Worm (Caenorhabditis elegans) whole organism, late embryonic: ENCODE data around the gene F54F7.3.

Experiments
- C08G9.2 ChIP-seq: sonication (generic microtip); optimal IDR thresholded peaks from 2 replicates; lab custom pipeline; 2016; ENCODE audit warnings: mild to moderate bottlenecking, missing genetic modification characterization, moderate library complexity, missing compliant biosample characterization
- F13H6.1 ChIP-seq: sonication (generic microtip); optimal IDR thresholded peaks from 2 replicates; lab custom pipeline; 2016; ENCODE audit warnings: missing genetic modification characterization, missing compliant biosample characterization
- K09A11.1 ChIP-seq: sonication (generic microtip); optimal IDR thresholded peaks from 2 replicates; lab custom pipeline; 2017; ENCODE audit warnings: antibody characterized with exemption, mild to moderate bottlenecking, missing genetic modification characterization, missing compliant biosample characterization; ENCODE audit not compliant: insufficient read depth
- T23F11.4 ChIP-seq: fragments of 200-800 bp; sonication (Bioruptor generic); optimal IDR thresholded peaks from 2 replicates; lab custom pipeline; 2018; ENCODE audit warnings: mild to moderate bottlenecking, missing genetic modification characterization, missing compliant biosample characterization
- ama-1 ChIP-seq: fragments of 150-350 bp; optimal IDR thresholded peaks from 2 replicates; lab custom pipeline; 2014
- ceh-18 ChIP-seq: sonication (generic microtip); optimal IDR thresholded peaks from 2 replicates; lab custom pipeline; 2016; ENCODE audit warnings: missing genetic modification characterization, missing compliant biosample characterization
- ceh-22 ChIP-seq: sonication (generic microtip); optimal IDR thresholded peaks from 2 replicates; lab custom pipeline; 2017; ENCODE audit warnings: missing biosample characterization, missing genetic modification characterization
- ceh-30 ChIP-seq: fragments of 150-350 bp; optimal IDR thresholded peaks from 2 replicates; lab custom pipeline; 2014; ENCODE audit warnings: missing biosample characterization, missing genetic modification characterization
- ceh-34 ChIP-seq: sonication (generic microtip); optimal IDR thresholded peaks from 2 replicates; lab custom pipeline; 2016; ENCODE audit warnings: mild to moderate bottlenecking, missing genetic modification characterization, missing compliant biosample characterization
- ceh-48 ChIP-seq: sonication (generic microtip); optimal IDR thresholded peaks from 2 replicates; lab custom pipeline; 2016; ENCODE audit warnings: missing genetic modification characterization, inconsistent platforms, missing compliant biosample characterization
- che-1 ChIP-seq: sonication (generic microtip); optimal IDR thresholded peaks from 2 replicates; lab custom pipeline; 2016; ENCODE audit warnings: mild to moderate bottlenecking, missing genetic modification characterization, missing compliant biosample characterization
- dmd-4 ChIP-seq: sonication (generic microtip); optimal IDR thresholded peaks from 2 replicates; lab custom pipeline; 2016; ENCODE audit warnings: borderline replicate concordance, missing genetic modification characterization, missing compliant biosample characterization
- dve-1 ChIP-seq: sonication (generic microtip); optimal IDR thresholded peaks from 2 replicates; lab custom pipeline; 2017; ENCODE audit warnings: antibody characterized with exemption, mild to moderate bottlenecking, missing genetic modification characterization, missing compliant biosample characterization
- fkh-6 ChIP-seq: sonication (generic microtip); optimal IDR thresholded peaks from 2 replicates; lab custom pipeline; 2016; ENCODE audit warnings: missing genetic modification characterization, missing compliant biosample characterization
- gmeb-2 ChIP-seq: sonication (generic microtip); optimal IDR thresholded peaks from 2 replicates; lab custom pipeline; 2016; ENCODE audit warnings: missing genetic modification characterization, inconsistent platforms, missing compliant biosample characterization
- hlh-13 ChIP-seq: fragments of 200-800 bp; sonication (Bioruptor generic); optimal IDR thresholded peaks from 2 replicates; lab custom pipeline; 2018; ENCODE audit warnings: mild to moderate bottlenecking, missing genetic modification characterization, missing compliant biosample characterization
- hlh-15 ChIP-seq: sonication (generic microtip); optimal IDR thresholded peaks from 2 replicates; lab custom pipeline; 2016; ENCODE audit warnings: missing genetic modification characterization, missing compliant biosample characterization
- hlh-30 ChIP-seq: sonication (generic microtip); optimal IDR thresholded peaks from 2 replicates; lab custom pipeline; 2017; ENCODE audit warnings: antibody characterized with exemption, missing genetic modification characterization, missing compliant biosample characterization; ENCODE audit not compliant: insufficient read depth
- lim-6 ChIP-seq: sonication (generic microtip); optimal IDR thresholded peaks from 2 replicates; lab custom pipeline; 2016; ENCODE audit warnings: missing genetic modification characterization, missing compliant biosample characterization
- nhr-232 ChIP-seq: sonication (generic microtip); optimal IDR thresholded peaks from 2 replicates; lab custom pipeline; 2016; ENCODE audit warnings: missing genetic modification characterization, missing compliant biosample characterization
- npax-4 ChIP-seq: sonication (generic microtip); optimal IDR thresholded peaks from 2 replicates; lab custom pipeline; 2016; ENCODE audit warnings: missing genetic modification characterization, missing compliant biosample characterization
- odd-2 ChIP-seq: sonication (generic microtip); optimal IDR thresholded peaks from 2 replicates; lab custom pipeline; 2017; ENCODE audit warnings: antibody characterized with exemption, mild to moderate bottlenecking, missing genetic modification characterization, missing compliant biosample characterization
- pat-9 ChIP-seq: fragments of 200-800 bp; sonication (Bioruptor generic); optimal IDR thresholded peaks from 2 replicates; lab custom pipeline; 2018; ENCODE audit warnings: mild to moderate bottlenecking, missing genetic modification characterization, moderate library complexity, missing compliant biosample characterization
- pros-1 ChIP-seq: fragments of 150-350 bp; optimal IDR thresholded peaks from 2 replicates; lab custom pipeline; 2014; ENCODE audit warnings: missing biosample characterization, missing genetic modification reagents, missing genetic modification characterization
- rnt-1 ChIP-seq: sonication (generic microtip); optimal IDR thresholded peaks from 2 replicates; lab custom pipeline; 2016; ENCODE audit warnings: missing genetic modification characterization, missing compliant biosample characterization
- sdc-2 ChIP-seq: sonication (generic microtip); optimal IDR thresholded peaks from 2 replicates; lab custom pipeline; 2016; ENCODE audit warnings: missing genotype, missing genetic modification characterization, missing compliant biosample characterization
- syd-9 ChIP-seq: sonication (generic microtip); optimal IDR thresholded peaks from 2 replicates; lab custom pipeline; 2016; ENCODE audit warnings: mild to moderate bottlenecking, missing genetic modification characterization, moderate library complexity, missing compliant biosample characterization
- tbx-2 ChIP-seq: sonication (generic microtip); optimal IDR thresholded peaks from 2 replicates; lab custom pipeline; 2016; ENCODE audit warnings: missing genetic modification characterization, missing compliant biosample characterization
- ttx-3 ChIP-seq: sonication (generic microtip); optimal IDR thresholded peaks from 2 replicates; lab custom pipeline; 2016; ENCODE audit warnings: missing genetic modification reagents, missing genetic modification characterization, missing compliant biosample characterization
- unc-42 ChIP-seq: sonication (generic microtip); optimal IDR thresholded peaks from 2 replicates; lab custom pipeline; 2016; ENCODE audit warnings: missing genotype, missing genetic modification characterization, missing compliant biosample characterization
- unc-55 ChIP-seq: sonication (generic microtip); optimal IDR thresholded peaks from 2 replicates; lab custom pipeline; 2017; ENCODE audit warnings: missing biosample characterization, missing genetic modification reagents, missing genetic modification characterization
- unc-86 ChIP-seq: sonication (generic microtip); optimal IDR thresholded peaks from 2 replicates; lab custom pipeline; 2016; ENCODE audit warnings: missing genetic modification characterization, missing compliant biosample characterization
- zip-5 ChIP-seq: sonication (generic microtip); optimal IDR thresholded peaks from 2 replicates; lab custom pipeline; 2016; ENCODE audit warnings: missing genetic modification characterization, missing compliant biosample characterization
- ztf-16 ChIP-seq: sonication (generic microtip); optimal IDR thresholded peaks from 2 replicates; lab custom pipeline; 2017; ENCODE audit warnings: missing genetic modification characterization, missing compliant biosample characterization

The F54F7.3 gene

ce11 chrX:11828661-11829060 lies 21.3 kb downstream of the F54F7.3 start:
- no peak for TF ChIP-seq unc-42 (tag; lab: Kevin White, UChicago)
- no peak for TF ChIP-seq zip-5 (tag; lab: Kevin White, UChicago)
- TF ChIP-seq gmeb-2 = no peak
- no peak for TF ChIP-seq che-1 (tag; lab: Kevin White, UChicago)
- no peak for TF ChIP-seq fkh-6
- no peak for TF ChIP-seq hlh-30 (tag; lab: Kevin White, UChicago)
- no peak for TF ChIP-seq F13H6.1 (tag; lab: Kevin White, UChicago)
- TF ChIP-seq tbx-2 (tag; lab: Kevin White, UChicago) = no peak
- TF ChIP-seq dmd-4 (tag; lab: Kevin White, UChicago) = no peak
- TF ChIP-seq ztf-16 (tag; lab: Kevin White, UChicago) = no peak

ce11 chrX:11827528-11827927 lies 22.5 kb downstream of the F54F7.3 start:
- no peak for TF ChIP-seq lim-6 (tag; lab: Kevin White, UChicago)

- TF ChIP-seq hlh-13 (GFP tag; lab: Kevin White, UChicago) (no peak), nhr-232 (tag; lab: Kevin White, UChicago) (no peak), C08G9.2 (no peak), zip-5 (tag; lab: Kevin White, UChicago) (no peak), npax-4 (tag; lab: Kevin White, UChicago) (no peak), unc-86 (tag; lab: Kevin White, UChicago) (no peak), dmd-4 (tag; lab: Kevin White, UChicago) (no peak), ceh-48 (no peak), unc-42 (tag; lab: Kevin White, UChicago) (no peak), T23F11.4 (GFP tag; lab: Kevin White, UChicago) (no peak), ceh-18 (tag; lab: Kevin White, UChicago) (no peak), ceh-22 (tag; lab: Kevin White, UChicago) (no peak), tbx-2 (tag; lab: Kevin White, UChicago) (no peak), ceh-30 (tag; lab: Kevin White, UChicago) (no peak), hlh-15 (tag; lab: Kevin White, UChicago) (no peak)
These were observed 23.1 kb downstream of the F54F7.3 start for ce11 chrX:11826892-11827291.

ce11 chrX:11823704-11824103 lies 26.3 kb downstream of the F54F7.3 start, which contains the start of gene tag-241:
Gene tag-241 (plus strand): TSS chrX:11824004.
- TF ChIP-seq unc-42 (tag; lab: Kevin White, UChicago) = no peak
- TF ChIP-seq sdc-2 = no peak
- no peak for TF ChIP-seq pros-1
- TF ChIP-seq tbx-2 (tag; lab: Kevin White, UChicago) = no peak
- TF ChIP-seq odd-2 (tag; lab: Kevin White, UChicago) = no peak
- TF ChIP-seq K09A11.1 (tag; lab: Kevin White, UChicago) = no peak
- no peak for TF ChIP-seq pat-9 (tag; lab: Kevin White, UChicago)
- TF ChIP-seq ama-1 (lab: Kevin White, UChicago) = no peak
- TF ChIP-seq, all 69 proteins: peak for 0

- TF ChIP-seq pat-9 (tag; lab: Kevin White, UChicago) (peak; percentile 28), ceh-34 (tag; lab: Kevin White, UChicago) (peak; percentile 16), rnt-1 (peak; percentile 1), syd-9 (tag; lab: Kevin White, UChicago) (no peak), ttx-3 (tag; lab: Kevin White, UChicago) (no peak)
These were observed 28.7 kb downstream of the F54F7.3 start for ce11 chrX:11821159-11821720.

ce11 chrX:11818711-11819110 lies 31.3 kb downstream of the F54F7.3 start:
- peak; percentile 5 for TF ChIP-seq unc-55 (GFP tag; lab: Kevin White, UChicago)
- no peak for TF ChIP-seq dve-1 (tag; lab: Kevin White, UChicago)
- TF ChIP-seq ceh-30 (tag; lab: Kevin White, UChicago) = no peak
- TF ChIP-seq pat-9 (tag; lab: Kevin White, UChicago) = no peak
- TF ChIP-seq gmeb-2 = no peak
